Fruit fly (Drosophila melanogaster) whole organism: Measurements from ENCODE around the gene Pburs.

Source experiments
- CG8478 ChIP-seq: fragments of >200 bp; optimal IDR thresholded peaks from 2 replicates; lab custom pipeline; 2018; ENCODE audit warnings: inconsistent platforms
- Dll ChIP-seq: fragments of >200 bp; optimal IDR thresholded peaks from 2 replicates; lab custom pipeline; 2017
- EcR ChIP-seq, 2 experiments: fragments of >200 bp; optimal IDR thresholded peaks; 2 replicates each; lab custom pipeline; 2017; ENCODE audit warnings: missing biosample characterization in 2 of 2, missing genetic modification characterization in 2 of 2, missing genetic modification reagents in 2 of 2
- pan ChIP-seq: fragments of >200 bp; optimal IDR thresholded peaks from 2 replicates; lab custom pipeline; 2017
- psq ChIP-seq: fragments of >200 bp; optimal IDR thresholded peaks from 2 replicates; lab custom pipeline; 2017
- usp ChIP-seq: fragments of >200 bp; optimal IDR thresholded peaks from 2 replicates; lab custom pipeline; 2017; ENCODE audit warnings: missing biosample characterization, missing genetic modification characterization, mixed read lengths

Gene Pburs

dm6 chr2L:14455131-14455530 is 38.0 kb upstream of the Pburs start:
- TF ChIP-seq EcR (GFP tag; optimal IDR thresholded peaks at IDR 0.05; lab: Kevin White, UChicago): no peak
- TF ChIP-seq pan (lab: Kevin White, UChicago): no peak
- TF ChIP-seq Dll (lab: Kevin White, UChicago): no peak
- TF ChIP-seq CG8478 (lab: Kevin White, UChicago): no peak
- no peak for TF ChIP-seq psq (lab: Kevin White, UChicago)
- TF ChIP-seq usp (GFP tag; lab: Kevin White, UChicago): no peak

dm6 chr2L:14454247-14454646 is 37.1 kb upstream of the Pburs start:
- TF ChIP-seq usp (GFP tag; lab: Kevin White, UChicago) (no peak), Dll (lab: Kevin White, UChicago) (no peak), psq (lab: Kevin White, UChicago) (no peak), CG8478 (lab: Kevin White, UChicago) (no peak), EcR (GFP tag; optimal IDR thresholded peaks at IDR 0.05; lab: Kevin White, UChicago) (no peak), pan (lab: Kevin White, UChicago) (no peak)

dm6 chr2L:14452920-14453791 is 36.0 kb upstream of the Pburs start:
- TF ChIP-seq CG8478 (lab: Kevin White, UChicago): no peak
- no peak for TF ChIP-seq psq (lab: Kevin White, UChicago)
- no peak for TF ChIP-seq EcR (GFP tag; optimal IDR thresholded peaks at IDR 0.05; lab: Kevin White, UChicago)
- TF ChIP-seq pan (lab: Kevin White, UChicago): no peak
- TF ChIP-seq Dll (lab: Kevin White, UChicago): no peak
- no peak for TF ChIP-seq usp (GFP tag; lab: Kevin White, UChicago)

dm6 chr2L:14451286-14451685 is 34.2 kb upstream of the Pburs start:
- TF ChIP-seq pan (lab: Kevin White, UChicago) (no peak), usp (GFP tag; lab: Kevin White, UChicago) (no peak), CG8478 (lab: Kevin White, UChicago) (no peak)

- TF ChIP-seq Dll (lab: Kevin White, UChicago): no peak
Observed at dm6 chr2L:14450822-14451221, 33.7 kb upstream of the Pburs start, which contains the start of gene CG15283. CG15283 (minus strand) TSS chr2L:14450922.

- TF ChIP-seq psq (lab: Kevin White, UChicago): no peak
- no peak for TF ChIP-seq usp (GFP tag; lab: Kevin White, UChicago)
- TF ChIP-seq pan (lab: Kevin White, UChicago): no peak
- TF ChIP-seq CG8478 (lab: Kevin White, UChicago): no peak
- no peak for TF ChIP-seq Dll (lab: Kevin White, UChicago)
- TF ChIP-seq EcR (GFP tag; optimal IDR thresholded peaks at IDR 0.05; lab: Kevin White, UChicago): no peak
Observed at dm6 chr2L:14449886-14450548, 32.9 kb upstream of the Pburs start.

dm6 chr2L:14448784-14449183 is 31.7 kb upstream of the Pburs start:
- TF ChIP-seq Dll (lab: Kevin White, UChicago) (no peak), psq (lab: Kevin White, UChicago) (no peak), usp (GFP tag; lab: Kevin White, UChicago) (no peak), CG8478 (lab: Kevin White, UChicago) (no peak), EcR (GFP tag; optimal IDR thresholded peaks at IDR 0.05; lab: Kevin White, UChicago) (no peak), pan (lab: Kevin White, UChicago) (no peak)

dm6 chr2L:14447558-14447957 is 30.4 kb upstream of the Pburs start:
- no peak for TF ChIP-seq usp (GFP tag; lab: Kevin White, UChicago)
- no peak for TF ChIP-seq EcR (GFP tag; optimal IDR thresholded peaks at IDR 0.05; lab: Kevin White, UChicago)
- no peak for TF ChIP-seq CG8478 (lab: Kevin White, UChicago)

dm6 chr2L:14445588-14446484 is 28.7 kb upstream of the Pburs start:
- no peak for TF ChIP-seq usp (GFP tag; lab: Kevin White, UChicago)
- no peak for TF ChIP-seq CG8478 (lab: Kevin White, UChicago)
- no peak for TF ChIP-seq pan (lab: Kevin White, UChicago)
- TF ChIP-seq Dll (lab: Kevin White, UChicago): no peak
- TF ChIP-seq EcR (GFP tag; optimal IDR thresholded peaks at IDR 0.05; lab: Kevin White, UChicago): no peak
- no peak for TF ChIP-seq psq (lab: Kevin White, UChicago)

- TF ChIP-seq Dll (lab: Kevin White, UChicago) (no peak), usp (GFP tag; lab: Kevin White, UChicago) (no peak), CG8478 (lab: Kevin White, UChicago) (no peak), pan (lab: Kevin White, UChicago) (no peak), EcR (GFP tag; optimal IDR thresholded peaks at IDR 0.05; lab: Kevin White, UChicago) (no peak), psq (lab: Kevin White, UChicago) (no peak)
Observed at dm6 chr2L:14444834-14445233, 27.7 kb upstream of the Pburs start.
